Fruit fly (Drosophila melanogaster) whole organism, embryonic: Measurements from ENCODE around the gene CG7156.

ENCODE experiments used
- Asciz ChIP-seq: fragments of 200-800 bp; sonication (Bioruptor generic); optimal IDR thresholded peaks from 2 replicates; lab custom pipeline; 2017; ENCODE audit warnings: missing biosample characterization, mild to moderate bottlenecking, missing genetic modification characterization, missing genetic modification reagents
- B-H2 ChIP-seq: fragments of 200-800 bp; sonication (Bioruptor generic); optimal IDR thresholded peaks from 2 replicates; lab custom pipeline; 2018; ENCODE audit warnings: missing biosample characterization, mild to moderate bottlenecking, missing genetic modification characterization
- BEAF-32 ChIP-seq: fragments of 200-800 bp; sonication (Bioruptor generic); optimal IDR thresholded peaks from 3 replicates; lab custom pipeline; 2017; ENCODE audit warnings: missing biosample characterization, missing genetic modification characterization, mild to moderate bottlenecking, moderate library complexity, missing genetic modification reagents
- CG10462 ChIP-seq: fragments of 200-800 bp; sonication (Bioruptor generic); optimal IDR thresholded peaks from 2 replicates; lab custom pipeline; 2016; ENCODE audit warnings: missing biosample characterization, missing genetic modification characterization
- CG10979 ChIP-seq: fragments of 200-800 bp; sonication (Bioruptor generic); optimal IDR thresholded peaks from 2 replicates; lab custom pipeline; 2018; ENCODE audit warnings: missing biosample characterization, mild to moderate bottlenecking, missing genetic modification characterization, moderate library complexity
- CG11696 ChIP-seq: fragments of 200-800 bp; sonication (Bioruptor generic); IDR thresholded peaks from 2 replicates; pipeline ENCODE4 v1.3.6; 2022; ENCODE audit warnings: missing biosample characterization, missing genetic modification characterization
- CG13424 ChIP-seq: fragments of 200-800 bp; sonication (Bioruptor generic); optimal IDR thresholded peaks from 2 replicates; lab custom pipeline; 2019; ENCODE audit warnings: missing biosample characterization, mild to moderate bottlenecking, missing genetic modification characterization, moderate library complexity
- CG14050 ChIP-seq: fragments of 200-800 bp; sonication (Bioruptor generic); IDR thresholded peaks from 3 replicates; pipeline ENCODE4 v1.3.6; 2022; ENCODE audit warnings: missing biosample characterization, missing genetic modification characterization
- CG15011 ChIP-seq: fragments of 200-800 bp; sonication (Bioruptor generic); optimal IDR thresholded peaks from 3 replicates; lab custom pipeline; 2018; ENCODE audit warnings: missing biosample characterization, mild to moderate bottlenecking, missing genetic modification characterization
- CG15696 ChIP-seq: fragments of 200-800 bp; sonication (Bioruptor generic); optimal IDR thresholded peaks from 2 replicates; lab custom pipeline; 2019; ENCODE audit warnings: missing biosample characterization, mild to moderate bottlenecking, missing genetic modification characterization, moderate library complexity
- CG18476 ChIP-seq: fragments of 200-800 bp; sonication (Bioruptor generic); optimal IDR thresholded peaks from 2 replicates; lab custom pipeline; 2016; ENCODE audit warnings: missing biosample characterization, mild to moderate bottlenecking, missing genetic modification characterization
- CG2199 ChIP-seq: fragments of 200-800 bp; sonication (Bioruptor generic); IDR thresholded peaks from 3 replicates; pipeline ENCODE4 v1.3.6; 2022; ENCODE audit warnings: missing biosample characterization, missing genetic modification characterization
- CG31224 ChIP-seq: fragments of 200-800 bp; sonication (Bioruptor generic); IDR thresholded peaks from 2 replicates; pipeline ENCODE4 v1.3.6; 2022; ENCODE audit warnings: missing biosample characterization, missing genetic modification characterization
- CG3163 ChIP-seq: fragments of 200-800 bp; sonication (Bioruptor generic); optimal IDR thresholded peaks from 3 replicates; lab custom pipeline; 2016; ENCODE audit warnings: missing biosample characterization, missing genetic modification characterization
- CG4404 ChIP-seq: fragments of 200-800 bp; sonication (Bioruptor generic); IDR thresholded peaks from 2 replicates; pipeline ENCODE4 v1.3.6; 2022; ENCODE audit warnings: missing biosample characterization, missing genetic modification characterization
- CG4854 ChIP-seq: fragments of 200-800 bp; sonication (Bioruptor generic); optimal IDR thresholded peaks from 2 replicates; lab custom pipeline; 2016; ENCODE audit warnings: missing biosample characterization, missing genetic modification characterization, inconsistent platforms
- CG8089 ChIP-seq: fragments of 200-800 bp; sonication (Bioruptor generic); optimal IDR thresholded peaks from 3 replicates; lab custom pipeline; 2016; ENCODE audit warnings: missing biosample characterization, missing genetic modification characterization
- CG9437 ChIP-seq: fragments of 200-800 bp; sonication (Bioruptor generic); optimal IDR thresholded peaks from 2 replicates; lab custom pipeline; 2018; ENCODE audit warnings: missing biosample characterization, mild to moderate bottlenecking, missing genetic modification characterization
- CG9876 ChIP-seq: fragments of 200-800 bp; sonication (Bioruptor generic); optimal IDR thresholded peaks from 2 replicates; lab custom pipeline; 2016; ENCODE audit warnings: missing biosample characterization, missing genetic modification characterization
- Dbx ChIP-seq: fragments of 200-800 bp; sonication (Bioruptor generic); IDR thresholded peaks from 3 replicates; pipeline ENCODE4 v1.3.6; 2022; ENCODE audit warnings: missing biosample characterization, missing genetic modification characterization
- Dek ChIP-seq: fragments of 200-800 bp; sonication (Bioruptor generic); optimal IDR thresholded peaks from 3 replicates; lab custom pipeline; 2019; ENCODE audit warnings: missing biosample characterization, mild to moderate bottlenecking, missing genetic modification characterization, moderate library complexity
- Doc3 ChIP-seq: fragments of 200-800 bp; sonication (Bioruptor generic); IDR thresholded peaks from 3 replicates; pipeline ENCODE4 v1.3.6; 2022; ENCODE audit warnings: missing biosample characterization, missing genetic modification characterization; ENCODE audit not compliant: partially characterized antibody
- Gug ChIP-seq: fragments of 200-800 bp; sonication (Bioruptor generic); IDR thresholded peaks from 4 replicates; pipeline ENCODE4 v1.3.6; 2022; ENCODE audit warnings: missing biosample characterization, missing genetic modification characterization
- HLH3B ChIP-seq: fragments of 200-800 bp; sonication (Bioruptor generic); IDR thresholded peaks from 2 replicates; pipeline ENCODE4 v1.3.6; 2022; ENCODE audit warnings: missing biosample characterization, missing genetic modification characterization
- HmgD ChIP-seq: fragments of 200-800 bp; sonication (Bioruptor generic); optimal IDR thresholded peaks from 3 replicates; lab custom pipeline; 2016; ENCODE audit warnings: missing biosample characterization, missing genetic modification characterization
- Max ChIP-seq: fragments of 200-800 bp; sonication (Bioruptor generic); optimal IDR thresholded peaks from 2 replicates; lab custom pipeline; 2016; ENCODE audit warnings: missing biosample characterization, mild to moderate bottlenecking, missing genetic modification characterization
- NFAT ChIP-seq: fragments of 200-800 bp; sonication (Bioruptor generic); IDR thresholded peaks from 2 replicates; pipeline ENCODE4 v1.3.6; 2022; ENCODE audit warnings: missing biosample characterization, missing genetic modification characterization
- Neu2 ChIP-seq: fragments of 200-800 bp; sonication (Bioruptor generic); optimal IDR thresholded peaks from 3 replicates; lab custom pipeline; 2016; ENCODE audit warnings: missing biosample characterization, missing genetic modification characterization, borderline replicate concordance
- amos ChIP-seq: fragments of 200-800 bp; sonication (Bioruptor generic); IDR thresholded peaks from 2 replicates; pipeline ENCODE4 v1.3.6; 2022; ENCODE audit warnings: missing biosample characterization, missing genetic modification characterization; ENCODE audit not compliant: partially characterized antibody
- ash1 ChIP-seq: fragments of 200-800 bp; sonication (Bioruptor generic); optimal IDR thresholded peaks from 2 replicates; lab custom pipeline; 2018; ENCODE audit warnings: missing biosample characterization, mild to moderate bottlenecking, missing genetic modification characterization
- btn ChIP-seq: fragments of 200-800 bp; sonication (Bioruptor generic); optimal IDR thresholded peaks from 2 replicates; lab custom pipeline; 2016; ENCODE audit warnings: missing biosample characterization, missing genetic modification characterization
- ci ChIP-seq: fragments of 200-800 bp; sonication (Bioruptor generic); IDR thresholded peaks from 3 replicates; pipeline ENCODE4 v1.3.6; 2022; ENCODE audit warnings: missing biosample characterization, missing genetic modification characterization
- crc ChIP-seq: fragments of 200-800 bp; sonication (Bioruptor generic); optimal IDR thresholded peaks from 2 replicates; lab custom pipeline; 2016; ENCODE audit warnings: missing biosample characterization, missing genetic modification characterization
- crp ChIP-seq, 2 experiments: fragments of 200-800 bp; sonication (Bioruptor generic); optimal IDR thresholded peaks; 2 replicates in 1 of 2; 3 replicates in 1 of 2; lab custom pipeline; 2017; ENCODE audit warnings: missing biosample characterization in 2 of 2, missing genetic modification characterization in 2 of 2, mild to moderate bottlenecking in 1 of 2, moderate library complexity in 1 of 2
- da ChIP-seq: fragments of 200-800 bp; sonication (Bioruptor generic); optimal IDR thresholded peaks from 2 replicates; lab custom pipeline; 2016; ENCODE audit warnings: missing biosample characterization, missing genetic modification characterization
- dm ChIP-seq: fragments of 200-800 bp; sonication (Bioruptor generic); optimal IDR thresholded peaks from 3 replicates; lab custom pipeline; 2016; ENCODE audit warnings: missing biosample characterization, missing genetic modification characterization
- dpn ChIP-seq, 2 experiments: fragments of 200-800 bp; sonication (Bioruptor generic); optimal IDR thresholded peaks; 3 replicates each; lab custom pipeline; 2016; ENCODE audit warnings: missing biosample characterization in 2 of 2, missing genetic modification characterization in 2 of 2
- emc ChIP-seq: fragments of 200-800 bp; sonication (Bioruptor generic); optimal IDR thresholded peaks from 2 replicates; lab custom pipeline; 2016; ENCODE audit warnings: missing biosample characterization, missing genetic modification characterization
- lbe ChIP-seq: fragments of 200-800 bp; sonication (Bioruptor generic); optimal IDR thresholded peaks from 2 replicates; lab custom pipeline; 2016; ENCODE audit warnings: missing biosample characterization, mild to moderate bottlenecking, missing genetic modification characterization
- maf-S ChIP-seq: fragments of 200-800 bp; sonication (Bioruptor generic); optimal IDR thresholded peaks from 2 replicates; lab custom pipeline; 2016; ENCODE audit warnings: missing biosample characterization, missing genetic modification characterization
- mam ChIP-seq: fragments of 200-800 bp; sonication (Bioruptor generic); optimal IDR thresholded peaks from 3 replicates; lab custom pipeline; 2016; ENCODE audit warnings: missing biosample characterization, missing genetic modification characterization
- nerfin-1 ChIP-seq: fragments of 200-800 bp; sonication (Bioruptor generic); optimal IDR thresholded peaks from 3 replicates; lab custom pipeline; 2019; ENCODE audit warnings: missing biosample characterization, mild to moderate bottlenecking, missing genetic modification characterization, moderate library complexity
- oc ChIP-seq: fragments of 200-800 bp; sonication (Bioruptor generic); optimal IDR thresholded peaks from 2 replicates; lab custom pipeline; 2018; ENCODE audit warnings: missing biosample characterization, mild to moderate bottlenecking, missing genetic modification characterization, moderate library complexity
- peb ChIP-seq: fragments of 200-800 bp; sonication (Bioruptor generic); IDR thresholded peaks from 2 replicates; pipeline ENCODE4 v1.3.6; 2022; ENCODE audit warnings: missing biosample characterization, missing genetic modification characterization
- row ChIP-seq: fragments of 200-800 bp; sonication (Bioruptor generic); IDR thresholded peaks from 3 replicates; pipeline ENCODE4 v1.3.6; 2022; ENCODE audit warnings: missing biosample characterization, missing genetic modification characterization
- so ChIP-seq: fragments of 200-800 bp; sonication (Bioruptor generic); IDR thresholded peaks from 3 replicates; pipeline ENCODE4 v1.3.6; 2022; ENCODE audit warnings: missing biosample characterization, missing genetic modification characterization
- tll ChIP-seq, 2 experiments: fragments of 200-800 bp in 1 of 2; fragments of >200 bp in 1 of 2; sonication (Bioruptor generic) in 1 of 2; optimal IDR thresholded peaks; 2 replicates each; lab custom pipeline; 2017 to 2019; ENCODE audit warnings: missing biosample characterization in 2 of 2, missing genetic modification characterization in 2 of 2, mild to moderate bottlenecking in 1 of 2, moderate library complexity in 1 of 2
- tna ChIP-seq: fragments of 200-800 bp; sonication (Bioruptor generic); IDR thresholded peaks from 2 replicates; pipeline ENCODE4 v1.3.6; 2022; ENCODE audit warnings: missing biosample characterization, missing genetic modification characterization; ENCODE audit not compliant: partially characterized antibody
- toy ChIP-seq: fragments of 200-800 bp; sonication (Bioruptor generic); IDR thresholded peaks from 2 replicates; pipeline ENCODE4 v1.3.6; 2022; ENCODE audit warnings: missing biosample characterization, missing genetic modification characterization

CG7156 gene

DNA sequence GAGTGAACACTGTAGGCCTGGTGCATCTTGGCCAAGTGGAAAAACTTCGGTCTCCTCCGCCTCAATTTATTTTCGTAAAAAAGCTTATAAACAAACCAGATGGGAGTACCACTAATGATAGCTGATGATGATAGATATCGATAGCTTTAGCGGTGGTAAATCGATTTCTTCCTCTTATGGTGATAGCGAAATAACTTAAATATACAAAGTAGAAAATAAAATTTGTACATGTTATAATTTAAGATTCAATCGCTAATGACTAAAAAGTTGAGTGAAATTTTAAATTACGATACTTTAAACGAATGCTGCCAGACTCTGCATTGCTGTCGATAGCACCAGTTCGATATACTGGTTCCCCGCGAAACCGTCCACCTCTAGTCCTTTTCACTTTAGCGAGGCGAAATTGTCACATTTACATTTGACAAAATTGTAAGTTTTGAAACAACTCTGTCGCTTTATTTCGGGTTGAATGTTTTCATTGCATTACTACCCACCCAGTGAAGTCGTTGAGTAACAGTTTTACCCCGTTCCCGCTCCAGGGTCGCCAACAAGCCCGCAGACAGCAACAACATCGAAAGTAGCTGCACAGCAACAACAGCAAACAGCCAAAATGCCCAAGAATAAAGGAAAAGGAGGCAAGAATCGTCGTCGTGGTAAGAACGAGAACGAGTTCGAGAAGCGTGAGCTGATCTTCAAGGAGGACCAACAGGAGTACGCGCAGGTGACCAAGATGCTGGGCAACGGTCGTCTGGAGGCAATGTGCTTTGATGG is 32.6 kb upstream of the CG7156 start, which contains the start of the genes Vps39 and eIF1A (continued):
- no peak for TF ChIP-seq peb (GFP tag; lab: Robert Waterston, UW)
- no peak for TF ChIP-seq CG9437 (GFP tag; lab: Kevin White, UChicago)
- TF ChIP-seq B-H2 (GFP tag; lab: Kevin White, UChicago) = peak; percentile 10
- TF ChIP-seq CG15696 (tag; lab: Kevin White, UChicago) = peak; percentile 41
- TF ChIP-seq Dbx (GFP tag; lab: Robert Waterston, UW) = 0 out of 3 replicates have a peak, but pooled peaks have one; percentile 43
- TF ChIP-seq ci (GFP tag; lab: Robert Waterston, UW) = no peak
- TF ChIP-seq nerfin-1 (tag; lab: Kevin White, UChicago) = no peak
- TF ChIP-seq Gug (GFP tag; lab: Robert Waterston, UW) = no peak; the same call in 3 of the 4 replicates
- peak; percentile 84 for TF ChIP-seq Doc3 (GFP tag; lab: Robert Waterston, UW)
- peak; percentile 36 for TF ChIP-seq CG13424 (tag; lab: Kevin White, UChicago)
- no peak for TF ChIP-seq CG3163
- no peak for TF ChIP-seq toy (GFP tag; lab: Robert Waterston, UW)
- peak; percentile 81 for TF ChIP-seq row (GFP tag; lab: Robert Waterston, UW)
- TF ChIP-seq Neu2 = no peak
- TF ChIP-seq da = no peak
- no peak for TF ChIP-seq CG2199
- no peak; the same call in 1 of the 2 replicates for TF ChIP-seq CG4404
- TF ChIP-seq NFAT (GFP tag; lab: Robert Waterston, UW) = no peak
- TF ChIP-seq dpn (GFP tag; optimal IDR thresholded peaks at IDR 0.05; lab: Kevin White, UChicago) = peak; percentile 33 to 43
- peak; percentile 82 for TF ChIP-seq amos (GFP tag; lab: Robert Waterston, UW)
- TF ChIP-seq maf-S (GFP tag; lab: Kevin White, UChicago) = peak; percentile 44
- TF ChIP-seq lbe = no peak
- peak in 1 of 2 experiments; percentile 69 for TF ChIP-seq crp (GFP tag; optimal IDR thresholded peaks at IDR 0.05; lab: Kevin White, UChicago)
- no peak for TF ChIP-seq tll (GFP tag; optimal IDR thresholded peaks at IDR 0.05; lab: Kevin White, UChicago)
- peak; percentile 30 for TF ChIP-seq CG10979
- no peak for TF ChIP-seq emc (GFP tag; lab: Kevin White, UChicago)
- no peak for TF ChIP-seq CG11696 (GFP tag; lab: Robert Waterston, UW)
- no peak for TF ChIP-seq btn (GFP tag; lab: Kevin White, UChicago)
- TF ChIP-seq tna (GFP tag; lab: Robert Waterston, UW) = peak; percentile 83
- no peak for TF ChIP-seq CG8089 (GFP tag; lab: Kevin White, UChicago)
- TF ChIP-seq oc = no peak
- TF ChIP-seq CG9876 (GFP tag; lab: Kevin White, UChicago) = no peak
- no peak; the same call in 1 of the 2 replicates for TF ChIP-seq HLH3B (GFP tag; lab: Robert Waterston, UW)
- TF ChIP-seq ash1 (GFP tag; lab: Kevin White, UChicago) = no peak
- TF ChIP-seq dm = peak; percentile 76
- no peak for TF ChIP-seq HmgD (GFP tag; lab: Kevin White, UChicago)
- TF ChIP-seq CG18476 = peak; percentile 13
- no peak for TF ChIP-seq CG4854
- TF ChIP-seq Asciz (GFP tag; lab: Kevin White, UChicago) = no peak
- TF ChIP-seq mam (GFP tag; lab: Kevin White, UChicago) = peak; percentile 47
- peak; percentile 92 for TF ChIP-seq BEAF-32 (GFP tag; lab: Kevin White, UChicago)
- TF ChIP-seq so (GFP tag; lab: Robert Waterston, UW) = 0 out of 3 replicates have a peak, but pooled peaks have one; percentile 14
- TF ChIP-seq Max = peak; percentile 71
- TF ChIP-seq crc (GFP tag; lab: Kevin White, UChicago) = no peak
- no peak for TF ChIP-seq CG15011 (GFP tag; lab: Kevin White, UChicago)
- TF ChIP-seq Dek = peak; percentile 4
- TF ChIP-seq CG14050 (GFP tag; lab: Robert Waterston, UW) = no peak
- TF ChIP-seq CG10462 = no peak
- no peak for TF ChIP-seq CG31224 (GFP tag; lab: Robert Waterston, UW)
